Worm (Caenorhabditis elegans) whole organism, young adult: Measurements from ENCODE around the gene srf-3.
A peak's percentile ranks its signal among the peaks of the same experiment; 100 is the strongest.

ENCODE experiments used
- B0019.2 ChIP-seq: fragments of 200-800 bp; sonication (Bioruptor generic); conservative IDR thresholded peaks from 2 replicates; pipeline ENCODE4 v1.3.6; 2022; ENCODE audit warnings: missing genetic modification reagents, missing genetic modification characterization, missing compliant biosample characterization
- B0261.1 ChIP-seq: sonication (generic microtip); optimal IDR thresholded peaks from 2 replicates; lab custom pipeline; 2016; ENCODE audit warnings: mild to moderate bottlenecking, missing genetic modification characterization, moderate library complexity, missing compliant biosample characterization
- C17E4.6 ChIP-seq: fragments of 200-800 bp; sonication (Bioruptor generic); IDR thresholded peaks from 2 replicates; pipeline ENCODE4 v1.3.6; 2022; ENCODE audit warnings: missing genetic modification reagents, missing genetic modification characterization, missing compliant biosample characterization
- D2030.7 ChIP-seq: fragments of 200-800 bp; sonication (Bioruptor generic); IDR thresholded peaks from 2 replicates; pipeline ENCODE4 v1.3.6; 2022; ENCODE audit warnings: missing genetic modification reagents, missing genetic modification characterization, missing compliant biosample characterization
- F23B12.7 ChIP-seq: sonication (generic microtip); optimal IDR thresholded peaks from 2 replicates; lab custom pipeline; 2017; ENCODE audit warnings: missing genetic modification characterization, mild to moderate bottlenecking, missing compliant biosample characterization, antibody characterized with exemption, moderate library complexity; ENCODE audit not compliant: insufficient read depth
- F39B2.1 ChIP-seq: fragments of 200-800 bp; sonication (Bioruptor generic); IDR thresholded peaks from 2 replicates; pipeline ENCODE4 v1.3.6; 2022; ENCODE audit warnings: missing genetic modification reagents, missing genetic modification characterization, missing compliant biosample characterization
- F52B5.7 ChIP-seq: sonication (generic microtip); optimal IDR thresholded peaks from 2 replicates; lab custom pipeline; 2016; ENCODE audit warnings: mild to moderate bottlenecking, missing genetic modification characterization, missing compliant biosample characterization
- Y53G8AR.9 ChIP-seq: fragments of 200-800 bp; sonication (Bioruptor generic); conservative IDR thresholded peaks from 2 replicates; pipeline ENCODE4 v1.3.6; 2022; ENCODE audit warnings: missing genetic modification reagents, missing genetic modification characterization, missing compliant biosample characterization
- Y79H2A.3 ChIP-seq: fragments of 200-800 bp; sonication (Bioruptor generic); conservative IDR thresholded peaks from 2 replicates; pipeline ENCODE4 v1.3.6; 2022; ENCODE audit warnings: missing genetic modification reagents, missing genetic modification characterization, missing compliant biosample characterization
- ama-1 ChIP-seq, 3 experiments: fragments of 150-350 bp in 1 of 3; sonication (generic microtip) in 2 of 3; optimal IDR thresholded peaks; 2 replicates each; lab custom pipeline; 2014 to 2018; ENCODE audit warnings: missing biosample characterization in 2 of 3, missing genetic modification characterization in 2 of 3, missing genetic modification reagents in 2 of 3
- attf-3 ChIP-seq: fragments of 200-800 bp; sonication (Bioruptor generic); conservative IDR thresholded peaks from 2 replicates; pipeline ENCODE4 v1.3.6; 2022; ENCODE audit warnings: missing genetic modification reagents, missing genetic modification characterization, missing compliant biosample characterization
- attf-6 ChIP-seq: fragments of 200-800 bp; sonication (Bioruptor generic); IDR thresholded peaks from 2 replicates; pipeline ENCODE4 v1.3.6; 2022; ENCODE audit warnings: missing genetic modification reagents, missing genetic modification characterization, missing compliant biosample characterization
- cebp-1 ChIP-seq, 2 experiments: fragments of 200-800 bp in 1 of 2; sonication (Bioruptor generic) in 1 of 2; sonication (generic microtip) in 1 of 2; IDR thresholded peaks in 1 of 2; optimal IDR thresholded peaks in 1 of 2; 2 replicates each; pipeline versions ENCODE4 v1.3.6 to Lab custom; 2017 to 2022; ENCODE audit warnings: missing compliant biosample characterization in 2 of 2, missing genetic modification characterization in 2 of 2, mild to moderate bottlenecking in 1 of 2, missing genetic modification reagents in 1 of 2, moderate library complexity in 1 of 2
- ceh-27 ChIP-seq: fragments of 200-800 bp; sonication (Bioruptor generic); optimal IDR thresholded peaks from 2 replicates; lab custom pipeline; 2018; ENCODE audit warnings: mild to moderate bottlenecking, missing genetic modification characterization, moderate library complexity, missing compliant biosample characterization
- ceh-58 ChIP-seq: fragments of 200-800 bp; sonication (Bioruptor generic); IDR thresholded peaks from 2 replicates; pipeline ENCODE4 v1.3.6; 2022; ENCODE audit warnings: missing genetic modification characterization, missing compliant biosample characterization
- ceh-79 ChIP-seq: sonication (generic microtip); optimal IDR thresholded peaks from 2 replicates; lab custom pipeline; 2017; ENCODE audit warnings: mild to moderate bottlenecking, missing genetic modification characterization, missing compliant biosample characterization
- ceh-91 ChIP-seq: fragments of 200-800 bp; sonication (Bioruptor generic); IDR thresholded peaks from 2 replicates; pipeline ENCODE4 v1.3.6; 2022; ENCODE audit warnings: missing genetic modification reagents, missing genetic modification characterization, missing compliant biosample characterization
- die-1 ChIP-seq: sonication (generic microtip); optimal IDR thresholded peaks from 2 replicates; lab custom pipeline; 2016; ENCODE audit warnings: missing genotype, mild to moderate bottlenecking, missing genetic modification characterization, missing compliant biosample characterization
- dox-1 ChIP-seq: fragments of 200-800 bp; sonication (Bioruptor generic); IDR thresholded peaks from 2 replicates; pipeline ENCODE4 v1.3.6; 2022; ENCODE audit warnings: missing genetic modification reagents, missing genetic modification characterization, missing compliant biosample characterization
- efl-1 ChIP-seq: fragments of 150-350 bp; optimal IDR thresholded peaks from 2 replicates; lab custom pipeline; 2014; ENCODE audit warnings: missing biosample characterization, missing genetic modification reagents, missing genetic modification characterization
- ets-4 ChIP-seq: fragments of 200-800 bp; sonication (Bioruptor generic); optimal IDR thresholded peaks from 2 replicates; lab custom pipeline; 2018; ENCODE audit warnings: mild to moderate bottlenecking, missing genetic modification characterization, missing compliant biosample characterization
- fkh-3 ChIP-seq: sonication (generic microtip); optimal IDR thresholded peaks from 2 replicates; lab custom pipeline; 2016; ENCODE audit warnings: mild to moderate bottlenecking, missing genetic modification characterization, missing compliant biosample characterization
- hlh-26 ChIP-seq: fragments of 200-800 bp; sonication (Bioruptor generic); conservative IDR thresholded peaks from 2 replicates; pipeline ENCODE4 v1.3.6; 2022; ENCODE audit warnings: missing genetic modification reagents, missing genetic modification characterization, missing compliant biosample characterization
- hmg-1.2 ChIP-seq: fragments of 200-800 bp; sonication (Bioruptor generic); IDR thresholded peaks from 2 replicates; pipeline ENCODE4 v1.3.6; 2022; ENCODE audit warnings: missing genetic modification reagents, missing genetic modification characterization, missing compliant biosample characterization
- hmg-20 ChIP-seq: fragments of 200-800 bp; sonication (Bioruptor generic); IDR thresholded peaks from 2 replicates; pipeline ENCODE4 v1.3.6; 2022; ENCODE audit warnings: missing genetic modification reagents, missing genetic modification characterization, missing compliant biosample characterization
- let-526 ChIP-seq: fragments of 200-800 bp; sonication (Bioruptor generic); IDR thresholded peaks from 2 replicates; pipeline ENCODE4 v1.3.6; 2022; ENCODE audit warnings: missing genetic modification reagents, missing genetic modification characterization, missing compliant biosample characterization
- lin-26 ChIP-seq: fragments of 200-800 bp; sonication (Bioruptor generic); IDR thresholded peaks from 2 replicates; pipeline ENCODE4 v1.3.6; 2022; ENCODE audit warnings: missing genetic modification reagents, missing genetic modification characterization, missing compliant biosample characterization
- lsy-27 ChIP-seq: sonication (generic microtip); optimal IDR thresholded peaks from 2 replicates; lab custom pipeline; 2017; ENCODE audit warnings: missing genetic modification characterization, mild to moderate bottlenecking, missing compliant biosample characterization, antibody characterized with exemption, missing genotype, borderline replicate concordance; ENCODE audit not compliant: insufficient read depth
- madf-6 ChIP-seq: fragments of 200-800 bp; sonication (Bioruptor generic); IDR thresholded peaks from 2 replicates; pipeline ENCODE4 v1.3.6; 2022; ENCODE audit warnings: missing genetic modification reagents, missing genetic modification characterization, missing compliant biosample characterization
- rcor-1 ChIP-seq: fragments of 200-800 bp; sonication (Bioruptor generic); IDR thresholded peaks from 2 replicates; pipeline ENCODE4 v1.3.6; 2022; ENCODE audit warnings: missing genetic modification reagents, missing genetic modification characterization, missing compliant biosample characterization
- snpc-1.1 ChIP-seq: sonication (generic microtip); optimal IDR thresholded peaks from 2 replicates; lab custom pipeline; 2017; ENCODE audit warnings: missing genetic modification characterization, mild to moderate bottlenecking, missing compliant biosample characterization, antibody characterized with exemption, moderate library complexity, missing genotype, missing genetic modification reagents; ENCODE audit not compliant: insufficient read depth
- snpc-1.3 ChIP-seq: sonication (generic microtip); optimal IDR thresholded peaks from 2 replicates; lab custom pipeline; 2017; ENCODE audit warnings: missing genetic modification characterization, mild to moderate bottlenecking, missing compliant biosample characterization, antibody characterized with exemption, moderate library complexity, missing genotype, missing genetic modification reagents; ENCODE audit not compliant: insufficient read depth
- snpc-3.4 ChIP-seq: sonication (generic microtip); optimal IDR thresholded peaks from 2 replicates; lab custom pipeline; 2017; ENCODE audit warnings: missing genetic modification characterization, mild to moderate bottlenecking, missing compliant biosample characterization, antibody characterized with exemption, moderate library complexity, missing genotype, missing genetic modification reagents
- somi-1 ChIP-seq: fragments of 200-800 bp; sonication (Bioruptor generic); optimal IDR thresholded peaks from 2 replicates; lab custom pipeline; 2018; ENCODE audit warnings: mild to moderate bottlenecking, missing genetic modification characterization, missing compliant biosample characterization
- sptf-2 ChIP-seq: fragments of 200-800 bp; sonication (Bioruptor generic); optimal IDR thresholded peaks from 2 replicates; lab custom pipeline; 2018; ENCODE audit warnings: mild to moderate bottlenecking, missing genetic modification characterization, missing compliant biosample characterization
- tbp1 ChIP-seq: fragments of 200-800 bp; sonication (Bioruptor generic); optimal IDR thresholded peaks from 2 replicates; lab custom pipeline; 2018; ENCODE audit warnings: mild to moderate bottlenecking, missing genetic modification characterization, missing compliant biosample characterization
- tlf-1 ChIP-seq: fragments of 200-800 bp; sonication (Bioruptor generic); optimal IDR thresholded peaks from 2 replicates; lab custom pipeline; 2018; ENCODE audit warnings: mild to moderate bottlenecking, missing genetic modification characterization, missing compliant biosample characterization
- unc-130 ChIP-seq: sonication (generic microtip); optimal IDR thresholded peaks from 2 replicates; lab custom pipeline; 2016; ENCODE audit warnings: missing genetic modification reagents, missing genetic modification characterization, missing compliant biosample characterization
- xnd-1 ChIP-seq: sonication (generic microtip); optimal IDR thresholded peaks from 2 replicates; lab custom pipeline; 2016; ENCODE audit warnings: missing genotype, missing genetic modification reagents, missing genetic modification characterization, missing compliant biosample characterization
- zim-3 ChIP-seq: sonication (generic microtip); optimal IDR thresholded peaks from 2 replicates; lab custom pipeline; 2017; ENCODE audit warnings: mild to moderate bottlenecking, missing genetic modification characterization, moderate library complexity, missing compliant biosample characterization
- ztf-18 ChIP-seq: sonication (generic microtip); optimal IDR thresholded peaks from 2 replicates; lab custom pipeline; 2016; ENCODE audit warnings: missing genotype, mild to moderate bottlenecking, missing genetic modification characterization, missing compliant biosample characterization
- ztf-25 ChIP-seq: fragments of 200-800 bp; sonication (Bioruptor generic); IDR thresholded peaks from 2 replicates; pipeline ENCODE4 v1.3.6; 2022; ENCODE audit warnings: missing genetic modification reagents, missing genetic modification characterization, missing compliant biosample characterization

srf-3 gene

DNA sequence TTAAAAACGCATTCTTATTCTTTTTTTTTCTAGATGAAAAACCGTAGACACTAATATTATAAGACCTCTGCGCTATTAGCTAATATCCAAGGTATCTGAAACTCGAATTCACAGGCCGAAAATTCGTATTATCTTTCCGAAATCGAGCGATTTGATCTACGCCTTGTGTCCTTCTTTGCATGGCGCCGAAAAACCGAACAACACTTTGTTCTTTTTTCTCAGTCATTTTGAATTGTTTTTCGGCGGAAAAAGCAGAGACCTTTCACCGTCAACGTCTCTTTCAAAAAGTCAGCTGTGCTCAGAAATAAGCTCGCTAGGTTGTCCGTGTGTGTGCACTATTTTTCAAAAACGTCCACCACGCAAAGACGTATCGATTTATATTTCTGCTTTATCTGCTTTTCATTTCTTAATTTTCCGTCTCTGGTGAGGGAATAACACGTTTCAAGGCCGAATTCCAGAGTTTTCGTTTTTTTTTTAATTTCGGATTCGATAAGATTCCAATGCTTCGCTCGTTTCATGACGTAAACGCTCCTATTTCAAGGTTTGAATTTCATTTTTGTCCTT is 18.4 kb upstream of the srf-3 start:
- TF ChIP-seq fkh-3 (tag; lab: Kevin White, UChicago) (no peak), hmg-1.2 (GFP tag; lab: Robert Waterston, UW) (0 out of 2 replicates have a peak, but pooled peaks have one; percentile 8), efl-1 (peak; percentile 68), ets-4 (GFP tag; lab: Kevin White, UChicago) (no peak), ceh-58 (GFP tag; lab: Robert Waterston, UW) (no peak), snpc-3.4 (peak; percentile 0), madf-6 (GFP tag; lab: Robert Waterston, UW) (peak; percentile 61), ztf-25 (GFP tag; lab: Robert Waterston, UW) (0 out of 2 replicates have a peak, but pooled peaks have one; percentile 16)

- TF ChIP-seq dox-1 (GFP tag; lab: Robert Waterston, UW) = peak; percentile 54
- no peak for TF ChIP-seq C17E4.6 (GFP tag; lab: Robert Waterston, UW)
- TF ChIP-seq B0019.2 (GFP tag; lab: Robert Waterston, UW) = peak; percentile 95
- TF ChIP-seq Y79H2A.3 (GFP tag; lab: Robert Waterston, UW) = no peak
- TF ChIP-seq F52B5.7 = no peak
- TF ChIP-seq F39B2.1 = no peak
- TF ChIP-seq somi-1 (GFP tag; lab: Kevin White, UChicago) = no peak
- no peak for TF ChIP-seq hmg-20 (GFP tag; lab: Robert Waterston, UW)
- no peak for TF ChIP-seq ceh-27 (GFP tag; lab: Kevin White, UChicago)
- TF ChIP-seq snpc-1.1 (tag; lab: Kevin White, UChicago) = peak; percentile 71
- no peak for TF ChIP-seq attf-3 (GFP tag; lab: Robert Waterston, UW)
- TF ChIP-seq cebp-1 (GFP tag; IDR thresholded peaks at IDR 0.05; lab: Robert Waterston, UW) = 0 out of 2 replicates have a peak, but pooled peaks have one; percentile 16
- peak; percentile 90 for TF ChIP-seq cebp-1 (tag; optimal IDR thresholded peaks at IDR 0.05; lab: Kevin White, UChicago)
- TF ChIP-seq die-1 (tag; lab: Kevin White, UChicago) = no peak
- TF ChIP-seq hmg-1.2 (GFP tag; lab: Robert Waterston, UW) = peak; percentile 20; the same call in 1 of the 2 replicates
- TF ChIP-seq F23B12.7 (tag; lab: Kevin White, UChicago) = peak; percentile 20
- 0 out of 2 replicates have a peak, but pooled peaks have one; percentile 32 for TF ChIP-seq rcor-1
- TF ChIP-seq B0261.1 = no peak
- TF ChIP-seq sptf-2 (GFP tag; lab: Kevin White, UChicago) = no peak
- no peak for TF ChIP-seq ama-1 (optimal IDR thresholded peaks at IDR 0.05; lab: Kevin White, UChicago)
- TF ChIP-seq ama-1 (GFP tag; optimal IDR thresholded peaks at IDR 0.05; lab: Kevin White, UChicago) = no peak
- TF ChIP-seq unc-130 (GFP tag; lab: Kevin White, UChicago) = no peak
- TF ChIP-seq tlf-1 (GFP tag; lab: Kevin White, UChicago) = no peak
- TF ChIP-seq attf-6 (GFP tag; lab: Robert Waterston, UW) = 0 out of 2 replicates have a peak, but pooled peaks have one; percentile 36
- peak; percentile 37 for TF ChIP-seq tbp1
- peak; percentile 72 for TF ChIP-seq efl-1
- no peak for TF ChIP-seq hlh-26 (GFP tag; lab: Robert Waterston, UW)
- no peak for TF ChIP-seq lin-26 (GFP tag; lab: Robert Waterston, UW)
- peak; percentile 66 for TF ChIP-seq snpc-1.3
- TF ChIP-seq ceh-91 (GFP tag; lab: Robert Waterston, UW) = peak; percentile 76
- peak; percentile 60 for TF ChIP-seq xnd-1 (tag; lab: Kevin White, UChicago)
- no peak for TF ChIP-seq zim-3
- no peak for TF ChIP-seq let-526 (GFP tag; lab: Robert Waterston, UW)
- TF ChIP-seq lsy-27 (tag; lab: Kevin White, UChicago) = no peak
- no peak for TF ChIP-seq ztf-18 (tag; lab: Kevin White, UChicago)
- TF ChIP-seq Y53G8AR.9 (GFP tag; lab: Robert Waterston, UW) = no peak
- TF ChIP-seq ceh-79 = no peak
- TF ChIP-seq D2030.7 = peak; percentile 73
Measured at ce11 chrIV:12831609-12832500, 17.5 kb upstream of the srf-3 start.
